Worm (Caenorhabditis elegans): ENCODE data around the gene T27D12.1.

The T27D12.1 gene

ce11 chrII:11865644-11866043 lies 23.2 kb downstream of the T27D12.1 start, which contains the start of gene K12D12.4:
Gene K12D12.4, minus strand, starts transcription at chrII:11865744.
- TF ChIP-seq lin-40 (tag; optimal IDR thresholded peaks at IDR 0.05), result no peak
- TF ChIP-seq snpc-3.4 (tag; optimal IDR thresholded peaks at IDR 0.05), result no peak
- TF ChIP-seq ceh-100 (GFP tag; IDR thresholded peaks at IDR 0.05), result no peak
- TF ChIP-seq pha-4 (tag; optimal IDR thresholded peaks at IDR 0.05), result no peak
- no peak for TF ChIP-seq attf-5 (GFP tag; optimal IDR thresholded peaks at IDR 0.05)

- TF ChIP-seq ccch-3 (GFP tag; optimal IDR thresholded peaks at IDR 0.05), result no peak
- no peak for TF ChIP-seq lin-35 (GFP tag; optimal IDR thresholded peaks at IDR 0.05)
- no peak for TF ChIP-seq ztf-28 (GFP tag; IDR thresholded peaks at IDR 0.05)
- no peak for TF ChIP-seq egl-18 (GFP tag; IDR thresholded peaks at IDR 0.05)
- no peak for TF ChIP-seq lag-1 (GFP tag; IDR thresholded peaks at IDR 0.05)
- no peak for TF ChIP-seq egl-44 (GFP tag; IDR thresholded peaks at IDR 0.05)
- no peak for TF ChIP-seq Y53G8AR.9 (GFP tag; conservative IDR thresholded peaks at IDR 0.05)
- no peak for TF ChIP-seq hmg-1.2 (GFP tag; IDR thresholded peaks at IDR 0.05)
- no peak for TF ChIP-seq C17E4.6 (GFP tag; IDR thresholded peaks at IDR 0.05)
- TF ChIP-seq gei-17 (GFP tag; optimal IDR thresholded peaks at IDR 0.05), result no peak
Measured at ce11 chrII:11868234-11868633, 25.8 kb downstream of the T27D12.1 start, which contains the start of gene col-84. Gene col-84, plus strand, starts transcription at chrII:11868534.

- no peak for TF ChIP-seq gei-17 (GFP tag; optimal IDR thresholded peaks at IDR 0.05)
- no peak for TF ChIP-seq ZK185.1 (tag; optimal IDR thresholded peaks at IDR 0.05; ENCODE audit: poor library complexity, severe bottlenecking)
- TF ChIP-seq hrde-1 (tag; optimal IDR thresholded peaks at IDR 0.05; ENCODE audit: borderline replicate concordance), result no peak
- TF ChIP-seq bed-1 (GFP tag; IDR thresholded peaks at IDR 0.05), result 0 out of 2 replicates have a peak, but pooled peaks have one; percentile 41
- TF ChIP-seq sea-2 (GFP tag; IDR thresholded peaks at IDR 0.05), result no peak
- 0 out of 2 replicates have a peak, but pooled peaks have one; percentile 69 for TF ChIP-seq F37B4.10 (GFP tag; IDR thresholded peaks at IDR 0.05)
- no peak for TF ChIP-seq nfya-2 (GFP tag; IDR thresholded peaks at IDR 0.05)
- TF ChIP-seq let-526 (GFP tag; IDR thresholded peaks at IDR 0.05), result no peak
- TF ChIP-seq nfyb-1 (GFP tag; IDR thresholded peaks at IDR 0.05), result no peak
- TF ChIP-seq madf-6 (GFP tag; IDR thresholded peaks at IDR 0.05), result no peak
- TF ChIP-seq lin-26 (GFP tag; IDR thresholded peaks at IDR 0.05), result peak; percentile 57; the same call in 1 of the 2 replicates
- TF ChIP-seq zfh-2 (GFP tag; conservative IDR thresholded peaks at IDR 0.05), result peak; percentile 37; the same call in 1 of the 2 replicates
- TF ChIP-seq ceh-27 (GFP tag; optimal IDR thresholded peaks at IDR 0.05), result no peak
- no peak for TF ChIP-seq madf-10 (tag; optimal IDR thresholded peaks at IDR 0.05)
- no peak for TF ChIP-seq F39B2.1 (GFP tag; IDR thresholded peaks at IDR 0.05)
Measured at ce11 chrII:11868893-11869292, 26.5 kb downstream of the T27D12.1 start.

ce11 chrII:11874674-11875198 lies 32.3 kb downstream of the T27D12.1 start, which contains the start of the genes npp-3 and top-2:
Gene npp-3, minus strand, starts transcription at chrII:11874788.
Gene top-2, plus strand, starts transcription at chrII:11875148.
- TF ChIP-seq rcor-1 (GFP tag; IDR thresholded peaks at IDR 0.05) (peak; percentile 95), D2030.7 (GFP tag; IDR thresholded peaks at IDR 0.05) (peak; percentile 96), tbx-9 (tag; optimal IDR thresholded peaks at IDR 0.05; ENCODE audit: borderline replicate concordance) (no peak), nfya-1 (tag; optimal IDR thresholded peaks at IDR 0.05; ENCODE audit: borderline replicate concordance, insufficient read depth) (no peak), F39B2.1 (GFP tag; IDR thresholded peaks at IDR 0.05) (peak; percentile 59; the same call in 1 of the 2 replicates), zim-3 (tag; optimal IDR thresholded peaks at IDR 0.05) (no peak), lsl-1 (GFP tag; optimal IDR thresholded peaks at IDR 0.05) (peak; percentile 99), akir-1 (GFP tag; optimal IDR thresholded peaks at IDR 0.05) (no peak), F10E7.11 (tag; optimal IDR thresholded peaks at IDR 0.05) (no peak), unc-62 (GFP tag; optimal IDR thresholded peaks at IDR 0.05) (no peak), madf-8 (GFP tag; conservative IDR thresholded peaks at IDR 0.05) (peak; percentile 95), zfh-2 (GFP tag; conservative IDR thresholded peaks at IDR 0.05) (peak; percentile 79), attf-3 (GFP tag; conservative IDR thresholded peaks at IDR 0.05) (peak; percentile 83), Y95B8A.8 (GFP tag; IDR thresholded peaks at IDR 0.05) (peak; percentile 90), snpc-1.3 (tag; optimal IDR thresholded peaks at IDR 0.05; ENCODE audit: insufficient read depth) (peak; percentile 88), hlh-26 (GFP tag; conservative IDR thresholded peaks at IDR 0.05) (no peak), atf-7 (tag; optimal IDR thresholded peaks at IDR 0.05) (peak; percentile 32)
